Worm (Caenorhabditis elegans): ENCODE data around the gene lpd-9.
A peak's percentile ranks its signal among the peaks of the same experiment; 100 is the strongest.

Gene lpd-9

ce11 chrV:10578938-10579337, at the start of gene lpd-9, which contains the start of gene erh-1 (continued):
- TF ChIP-seq ZK546.5 (tag; optimal IDR thresholded peaks at IDR 0.05) (no peak), snpc-4 (tag; optimal IDR thresholded peaks at IDR 0.05) (no peak), nhr-6 (tag; optimal IDR thresholded peaks at IDR 0.05) (no peak)

ce11 chrV:10529600-10529999, 49.5 kb upstream of the lpd-9 start:
- TF ChIP-seq aha-1 (tag) = peak; percentile 90
- peak; percentile 31 for TF ChIP-seq nhr-28 (tag; optimal IDR thresholded peaks at IDR 0.05)
- TF ChIP-seq snpc-1.2 (GFP tag; IDR thresholded peaks at IDR 0.05) = no peak
- TF ChIP-seq madf-5 (GFP tag; IDR thresholded peaks at IDR 0.05) = no peak
- TF ChIP-seq vab-7 (GFP tag; IDR thresholded peaks at IDR 0.05) = no peak
- TF ChIP-seq lim-7 (GFP tag; IDR thresholded peaks at IDR 0.05) = no peak

ce11 chrV:10532725-10533124, 46.4 kb upstream of the lpd-9 start, which contains the start of gene txt-10:
TSS of gene txt-10 (minus strand) at chrV:10532825.
- TF ChIP-seq zag-1 (tag; optimal IDR thresholded peaks at IDR 0.05) (no peak), mep-1 (tag; optimal IDR thresholded peaks at IDR 0.05) (peak; percentile 9), pha-4 (GFP tag; IDR thresholded peaks at IDR 0.05) (no peak), pha-4 (tag; optimal IDR thresholded peaks at IDR 0.05) (no peak), F49E8.2 (tag; optimal IDR thresholded peaks at IDR 0.05; ENCODE audit: borderline replicate concordance) (no peak), aha-1 (tag) (peak; percentile 34), Y48G9A.11 (GFP tag; IDR thresholded peaks at IDR 0.05) (no peak), aly-2 (tag; optimal IDR thresholded peaks at IDR 0.05) (no peak), unc-62 (GFP tag; optimal IDR thresholded peaks at IDR 0.05 in 1 of 2) (peak in 1 of 2 experiments; percentile 88), unc-62 (tag; optimal IDR thresholded peaks at IDR 0.05) (no peak)

- no peak for TF ChIP-seq unc-39 (tag; optimal IDR thresholded peaks at IDR 0.05)
- TF ChIP-seq madf-9 (GFP tag; conservative IDR thresholded peaks at IDR 0.05) = no peak
- TF ChIP-seq saeg-2 (GFP tag; IDR thresholded peaks at IDR 0.05) = no peak
- TF ChIP-seq spr-3 (GFP tag; optimal IDR thresholded peaks at IDR 0.05) = no peak
- TF ChIP-seq rbr-2 (tag; optimal IDR thresholded peaks at IDR 0.05) = no peak
- TF ChIP-seq pqm-1 (tag; optimal IDR thresholded peaks at IDR 0.05) = peak; percentile 2
- no peak for TF ChIP-seq lin-13 (GFP tag; optimal IDR thresholded peaks at IDR 0.05)
- peak; percentile 55 for TF ChIP-seq nhr-28 (tag; optimal IDR thresholded peaks at IDR 0.05)
- no peak for TF ChIP-seq duxl-1 (tag; optimal IDR thresholded peaks at IDR 0.05; ENCODE audit: poor library complexity)
- TF ChIP-seq pha-4 (GFP tag; IDR thresholded peaks at IDR 0.05) = no peak
- TF ChIP-seq pha-4 (tag; optimal IDR thresholded peaks at IDR 0.05) = no peak
- TF ChIP-seq ZK546.5 (tag; optimal IDR thresholded peaks at IDR 0.05) = no peak
- TF ChIP-seq egl-43 (GFP tag; IDR thresholded peaks at IDR 0.05) = 0 out of 2 replicates have a peak, but pooled peaks have one; percentile 26
- no peak for TF ChIP-seq set-16 (GFP tag; IDR thresholded peaks at IDR 0.05)
- peak in 1 of 2 experiments; percentile 71 for TF ChIP-seq mdl-1 (tag; optimal IDR thresholded peaks at IDR 0.05)
- TF ChIP-seq nhr-48 (tag; optimal IDR thresholded peaks at IDR 0.05) = no peak
- no peak for TF ChIP-seq ceh-82 (tag; optimal IDR thresholded peaks at IDR 0.05)
- TF ChIP-seq ceh-62 (tag; optimal IDR thresholded peaks at IDR 0.05) = no peak
- TF ChIP-seq lsy-2 (tag; optimal IDR thresholded peaks at IDR 0.05) = peak in 1 of 2 experiments; percentile 48
- TF ChIP-seq hlh-30 (tag; optimal IDR thresholded peaks at IDR 0.05; ENCODE audit: insufficient read depth) = peak; percentile 79
- no peak for TF ChIP-seq daf-8 (GFP tag; IDR thresholded peaks at IDR 0.05)
- no peak for TF ChIP-seq dmd-9 (GFP tag; IDR thresholded peaks at IDR 0.05)
- 0 out of 2 replicates have a peak, but pooled peaks have one; percentile 18 for TF ChIP-seq hmg-1.1 (GFP tag; IDR thresholded peaks at IDR 0.05)
- no peak for TF ChIP-seq zip-11 (GFP tag; IDR thresholded peaks at IDR 0.05)
- peak; percentile 41 for TF ChIP-seq mes-2 (tag; optimal IDR thresholded peaks at IDR 0.05; ENCODE audit: poor library complexity, severe bottlenecking)
- TF ChIP-seq F44E2.7 (GFP tag; IDR thresholded peaks at IDR 0.05) = no peak
- no peak for TF ChIP-seq egl-27 (tag; optimal IDR thresholded peaks at IDR 0.05)
- TF ChIP-seq zfp-3 (GFP tag; conservative IDR thresholded peaks at IDR 0.05) = no peak
- TF ChIP-seq madf-5 (GFP tag; IDR thresholded peaks at IDR 0.05) = no peak
- TF ChIP-seq ctbp-1 (GFP tag; IDR thresholded peaks at IDR 0.05) = no peak
- TF ChIP-seq dve-1 (tag; optimal IDR thresholded peaks at IDR 0.05; ENCODE audit: insufficient read depth) = peak; percentile 61
- no peak for TF ChIP-seq ceh-28 (tag; optimal IDR thresholded peaks at IDR 0.05)
- no peak for TF ChIP-seq F37D6.2 (tag; optimal IDR thresholded peaks at IDR 0.05)
- TF ChIP-seq ama-1 (optimal IDR thresholded peaks at IDR 0.05) = no peak
Measured at ce11 chrV:10535325-10535724, 43.8 kb upstream of the lpd-9 start.

Data from whole organism, L4 larva.